Worm (Caenorhabditis elegans) whole organism, late embryonic: ENCODE measurements around the gene F28B4.3.

Experiments
- F13H6.1 ChIP-seq: sonication (generic microtip); optimal IDR thresholded peaks from 2 replicates; lab custom pipeline; 2016; ENCODE audit warnings: missing genetic modification characterization, missing compliant biosample characterization
- ets-4 ChIP-seq: sonication (generic microtip); optimal IDR thresholded peaks from 2 replicates; lab custom pipeline; 2016; ENCODE audit warnings: missing genetic modification characterization, missing compliant biosample characterization
- hlh-6 ChIP-seq: sonication (generic microtip); optimal IDR thresholded peaks from 2 replicates; lab custom pipeline; 2016; ENCODE audit warnings: missing genotype, missing genetic modification characterization, missing compliant biosample characterization
- pag-3 ChIP-seq: sonication (generic microtip); optimal IDR thresholded peaks from 2 replicates; lab custom pipeline; 2016; ENCODE audit warnings: missing compliant biosample characterization, missing genetic modification characterization, borderline replicate concordance
- pat-9 ChIP-seq: fragments of 200-800 bp; sonication (Bioruptor generic); optimal IDR thresholded peaks from 2 replicates; lab custom pipeline; 2018; ENCODE audit warnings: mild to moderate bottlenecking, missing genetic modification characterization, moderate library complexity, missing compliant biosample characterization
- unc-42 ChIP-seq: sonication (generic microtip); optimal IDR thresholded peaks from 2 replicates; lab custom pipeline; 2016; ENCODE audit warnings: missing genotype, missing genetic modification characterization, missing compliant biosample characterization

DNA sequence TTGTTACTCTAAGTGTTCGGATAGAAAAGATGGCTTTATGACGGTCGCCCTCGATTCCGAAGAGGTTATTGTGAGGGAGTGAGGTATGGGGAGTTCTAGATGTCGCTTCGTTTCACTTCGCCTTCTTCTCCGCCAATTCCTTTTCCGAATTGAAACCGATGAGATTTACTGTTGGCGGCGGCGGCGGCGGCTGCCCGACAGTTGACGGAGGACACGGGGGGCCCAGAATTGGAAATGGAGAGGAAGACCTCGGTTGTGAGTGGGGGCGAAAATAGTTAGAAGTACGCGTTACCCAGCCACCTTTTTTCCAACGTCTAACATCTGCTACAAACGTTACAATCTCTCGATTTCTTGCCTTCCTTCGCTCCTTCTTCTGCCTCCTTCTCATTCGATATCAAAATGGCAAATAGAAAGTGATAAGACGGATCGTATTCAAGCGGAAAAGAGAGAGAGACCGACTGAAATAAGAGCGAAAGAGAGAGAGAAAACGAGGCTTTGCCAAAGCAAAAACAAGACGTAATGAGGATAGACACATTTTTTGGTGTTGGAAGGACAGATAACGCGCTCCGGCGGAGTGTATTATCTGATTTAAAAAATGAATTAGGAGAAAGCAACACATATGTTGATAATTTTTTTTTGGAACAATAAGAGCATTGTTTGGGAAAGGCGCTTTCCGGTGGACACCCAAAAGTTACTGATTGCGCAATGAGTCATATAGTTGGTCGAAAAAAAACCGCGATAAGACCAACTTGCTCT lies 17.0 kb downstream of the F28B4.3 start:
- no peak for TF ChIP-seq F13H6.1
- TF ChIP-seq hlh-6 (tag; lab: Kevin White, UChicago), result no peak
- no peak for TF ChIP-seq ets-4 (tag; lab: Kevin White, UChicago)
- TF ChIP-seq pag-3 (tag; lab: Kevin White, UChicago), result no peak
- TF ChIP-seq unc-42 (tag; lab: Kevin White, UChicago), result no peak
- no peak for TF ChIP-seq pat-9 (tag; lab: Kevin White, UChicago)
